Worm (Caenorhabditis elegans): Measurements from ENCODE around the gene fbxc-31.
"Not testable (repeated sequence)": the region's sequence is repeated elsewhere in the genome, so short reads cannot be mapped to it uniquely, and the experiment has no call there.

ce11 chrII:954626-955025 is 42.8 kb downstream of the fbxc-31 start, which contains the start of gene fbxc-7:
- TF ChIP-seq ceh-14, npax-4, pha-4 (tag; optimal IDR thresholded peaks at IDR 0.05): not testable (repeated sequence)

Measured in whole organism, late embryonic.